Fruit fly (Drosophila melanogaster) whole organism, embryonic: ENCODE data around the gene CG14930.
A peak's percentile ranks its signal among the peaks of the same experiment; 100 is the strongest.

Source experiments
- B-H1 ChIP-seq: fragments of 200-800 bp; sonication (Bioruptor generic); IDR thresholded peaks from 3 replicates; pipeline ENCODE4 v1.3.6; 2022; ENCODE audit warnings: missing biosample characterization, missing genetic modification characterization
- Blimp-1 ChIP-seq: fragments of 200-800 bp; sonication (Bioruptor generic); optimal IDR thresholded peaks from 3 replicates; lab custom pipeline; 2018; ENCODE audit warnings: missing biosample characterization, missing genetic modification characterization, mild to moderate bottlenecking, moderate library complexity, missing genetic modification reagents
- CG10147 ChIP-seq: fragments of 200-800 bp; sonication (Bioruptor generic); optimal IDR thresholded peaks from 2 replicates; lab custom pipeline; 2019; ENCODE audit warnings: missing biosample characterization, mild to moderate bottlenecking, missing genetic modification characterization, moderate library complexity
- CG11456 ChIP-seq: fragments of 200-800 bp; sonication (Bioruptor generic); IDR thresholded peaks from 3 replicates; pipeline ENCODE4 v1.3.6; 2022; ENCODE audit warnings: missing biosample characterization, missing genetic modification characterization
- CG11504 ChIP-seq: fragments of 200-800 bp; sonication (Bioruptor generic); optimal IDR thresholded peaks from 3 replicates; lab custom pipeline; 2019; ENCODE audit warnings: missing biosample characterization, mild to moderate bottlenecking, missing genetic modification characterization, moderate library complexity
- CG11723 ChIP-seq: fragments of 200-800 bp; sonication (Bioruptor generic); optimal IDR thresholded peaks from 2 replicates; lab custom pipeline; 2017; ENCODE audit warnings: missing biosample characterization, mild to moderate bottlenecking, missing genetic modification characterization
- CG12155 ChIP-seq: fragments of 200-800 bp; sonication (Bioruptor generic); optimal IDR thresholded peaks from 3 replicates; lab custom pipeline; 2016; ENCODE audit warnings: missing biosample characterization, missing genetic modification characterization
- CG13775 ChIP-seq: fragments of 200-800 bp; sonication (Bioruptor generic); optimal IDR thresholded peaks from 3 replicates; lab custom pipeline; 2017; ENCODE audit warnings: missing biosample characterization, mild to moderate bottlenecking, missing genetic modification characterization
- CG13894 ChIP-seq: fragments of 200-800 bp; sonication (Bioruptor generic); optimal IDR thresholded peaks from 3 replicates; lab custom pipeline; 2018; ENCODE audit warnings: missing biosample characterization, mild to moderate bottlenecking, missing genetic modification characterization, moderate library complexity
- CG14441 ChIP-seq: fragments of 200-800 bp; sonication (Bioruptor generic); IDR thresholded peaks from 2 replicates; pipeline ENCODE4 v1.3.6; 2022; ENCODE audit warnings: missing biosample characterization, missing genetic modification characterization
- CG18262 ChIP-seq: fragments of 200-800 bp; optimal IDR thresholded peaks from 3 replicates; lab custom pipeline; 2019; ENCODE audit warnings: missing biosample characterization, mild to moderate bottlenecking, missing genetic modification characterization, moderate library complexity
- CG18599 ChIP-seq: fragments of 200-800 bp; sonication (Bioruptor generic); optimal IDR thresholded peaks from 3 replicates; lab custom pipeline; 2017; ENCODE audit warnings: missing biosample characterization, missing genetic modification characterization, mild to moderate bottlenecking, moderate library complexity, missing genetic modification reagents
- CG31365 ChIP-seq: fragments of 200-800 bp; sonication (Bioruptor generic); optimal IDR thresholded peaks from 2 replicates; lab custom pipeline; 2018; ENCODE audit warnings: missing biosample characterization, mild to moderate bottlenecking, missing genetic modification characterization
- CG32767 ChIP-seq: fragments of 200-800 bp; sonication (Bioruptor generic); IDR thresholded peaks from 2 replicates; pipeline ENCODE4 v1.3.6; 2022; ENCODE audit warnings: missing biosample characterization, missing genetic modification characterization
- CG34224 ChIP-seq: fragments of 200-800 bp; sonication (Bioruptor generic); IDR thresholded peaks from 3 replicates; pipeline ENCODE4 v1.3.6; 2022; ENCODE audit warnings: missing biosample characterization, missing genetic modification characterization; ENCODE audit not compliant: partially characterized antibody
- CG3995 ChIP-seq: fragments of 200-800 bp; sonication (Bioruptor generic); optimal IDR thresholded peaks from 3 replicates; lab custom pipeline; 2016; ENCODE audit warnings: missing biosample characterization, missing genetic modification characterization
- CG42726 ChIP-seq: fragments of 200-800 bp; sonication (Bioruptor generic); IDR thresholded peaks from 2 replicates; pipeline ENCODE4 v1.3.6; 2022; ENCODE audit warnings: missing biosample characterization, missing genetic modification characterization; ENCODE audit not compliant: partially characterized antibody
- CG4404 ChIP-seq: fragments of 200-800 bp; sonication (Bioruptor generic); IDR thresholded peaks from 2 replicates; pipeline ENCODE4 v1.3.6; 2022; ENCODE audit warnings: missing biosample characterization, missing genetic modification characterization
- CG5245 ChIP-seq: fragments of 200-800 bp; sonication (Bioruptor generic); optimal IDR thresholded peaks from 3 replicates; lab custom pipeline; 2016; ENCODE audit warnings: missing biosample characterization, missing genetic modification characterization
- CG6175 ChIP-seq: fragments of 200-800 bp; sonication (Bioruptor generic); IDR thresholded peaks from 3 replicates; pipeline ENCODE4 v1.3.6; 2022; ENCODE audit warnings: missing biosample characterization, missing genetic modification characterization
- CG6272 ChIP-seq: fragments of 200-800 bp; sonication (Bioruptor generic); IDR thresholded peaks from 2 replicates; pipeline ENCODE4 v1.3.6; 2022; ENCODE audit warnings: missing biosample characterization, missing genetic modification characterization
- CG8944 ChIP-seq: fragments of 200-800 bp; sonication (Bioruptor generic); optimal IDR thresholded peaks from 3 replicates; lab custom pipeline; 2016; ENCODE audit warnings: missing biosample characterization, missing genetic modification characterization
- CG9932 ChIP-seq: fragments of 200-800 bp; sonication (Bioruptor generic); IDR thresholded peaks from 2 replicates; pipeline ENCODE4 v1.3.6; 2022; ENCODE audit warnings: missing biosample characterization, missing genetic modification characterization
- CTCF ChIP-seq: fragments of 200-800 bp; sonication (Bioruptor generic); optimal IDR thresholded peaks from 2 replicates; lab custom pipeline; 2017; ENCODE audit warnings: missing biosample characterization, mild to moderate bottlenecking, missing genetic modification characterization, moderate library complexity
- Dll ChIP-seq: fragments of 200-800 bp; sonication (Bioruptor generic); IDR thresholded peaks from 4 replicates; pipeline ENCODE4 v1.3.6; 2022; ENCODE audit warnings: missing biosample characterization, missing genetic modification characterization; ENCODE audit not compliant: partially characterized antibody
- Fer1 ChIP-seq: fragments of 200-800 bp; sonication (Bioruptor generic); optimal IDR thresholded peaks from 2 replicates; lab custom pipeline; 2017; ENCODE audit warnings: missing biosample characterization, mild to moderate bottlenecking, missing genetic modification characterization
- Gug ChIP-seq: fragments of 200-800 bp; sonication (Bioruptor generic); IDR thresholded peaks from 4 replicates; pipeline ENCODE4 v1.3.6; 2022; ENCODE audit warnings: missing biosample characterization, missing genetic modification characterization
- Med ChIP-seq: fragments of 200-800 bp; sonication (Bioruptor generic); peaks from one replicate; lab custom pipeline; 2016; ENCODE audit warnings: missing biosample characterization, missing genetic modification characterization, mild to moderate bottlenecking, inconsistent platforms, moderate library complexity
- NK7.1 ChIP-seq: fragments of 200-800 bp; sonication (Bioruptor generic); optimal IDR thresholded peaks from 3 replicates; lab custom pipeline; 2016; ENCODE audit warnings: missing biosample characterization, missing genetic modification characterization
- NfI ChIP-seq: fragments of 200-800 bp; sonication (Bioruptor generic); optimal IDR thresholded peaks from 3 replicates; lab custom pipeline; 2018; ENCODE audit warnings: missing biosample characterization, mild to moderate bottlenecking, missing genetic modification characterization, moderate library complexity
- Poxn ChIP-seq: fragments of 200-800 bp; sonication (Bioruptor generic); IDR thresholded peaks from 2 replicates; pipeline ENCODE4 v1.3.6; 2022; ENCODE audit warnings: missing biosample characterization, missing genetic modification characterization
- Rx ChIP-seq: fragments of 200-800 bp; sonication (Bioruptor generic); IDR thresholded peaks from 2 replicates; pipeline ENCODE4 v1.3.6; 2022; ENCODE audit warnings: missing biosample characterization, missing genetic modification characterization
- Sox100B ChIP-seq: fragments of 200-800 bp; sonication (Bioruptor generic); optimal IDR thresholded peaks from 3 replicates; lab custom pipeline; 2018; ENCODE audit warnings: missing biosample characterization, mild to moderate bottlenecking, missing genetic modification characterization
- ac ChIP-seq: fragments of 200-800 bp; sonication (Bioruptor generic); optimal IDR thresholded peaks from 3 replicates; lab custom pipeline; 2017; ENCODE audit warnings: missing biosample characterization, mild to moderate bottlenecking, missing genetic modification characterization
- br ChIP-seq: fragments of >200 bp; optimal IDR thresholded peaks from 2 replicates; lab custom pipeline; 2017
- crp ChIP-seq, 2 experiments: fragments of 200-800 bp; sonication (Bioruptor generic); optimal IDR thresholded peaks; 2 replicates in 1 of 2; 3 replicates in 1 of 2; lab custom pipeline; 2017; ENCODE audit warnings: missing biosample characterization in 2 of 2, missing genetic modification characterization in 2 of 2, mild to moderate bottlenecking in 1 of 2, moderate library complexity in 1 of 2
- eve ChIP-seq, 2 experiments: fragments of >200 bp; optimal IDR thresholded peaks; 2 replicates each; lab custom pipeline; 2017; ENCODE audit warnings: missing biosample characterization in 2 of 2, missing genetic modification characterization in 2 of 2
- ewg ChIP-seq: fragments of 200-800 bp; sonication (Bioruptor generic); optimal IDR thresholded peaks from 3 replicates; lab custom pipeline; 2017; ENCODE audit warnings: mild to moderate bottlenecking, missing biosample characterization, missing genetic modification reagents, missing genetic modification characterization
- gfzf ChIP-seq: fragments of 200-800 bp; sonication (Bioruptor generic); optimal IDR thresholded peaks from 2 replicates; lab custom pipeline; 2016; ENCODE audit warnings: missing biosample characterization, mild to moderate bottlenecking, missing genetic modification characterization, moderate library complexity
- gro ChIP-seq: fragments of 200-800 bp; sonication (Bioruptor generic); optimal IDR thresholded peaks from 2 replicates; lab custom pipeline; 2016; ENCODE audit warnings: missing biosample characterization, missing genetic modification characterization
- gsb-n ChIP-seq: fragments of 200-800 bp; sonication (Bioruptor generic); optimal IDR thresholded peaks from 3 replicates; lab custom pipeline; 2018; ENCODE audit warnings: missing biosample characterization, mild to moderate bottlenecking, missing genetic modification characterization
- h ChIP-seq: fragments of >200 bp; optimal IDR thresholded peaks from 2 replicates; lab custom pipeline; 2017
- ham ChIP-seq: fragments of 200-800 bp; sonication (Bioruptor generic); IDR thresholded peaks from 2 replicates; pipeline ENCODE4 v1.3.6; 2022; ENCODE audit warnings: missing biosample characterization, missing genetic modification characterization
- ind ChIP-seq: fragments of 200-800 bp; sonication (Bioruptor generic); optimal IDR thresholded peaks from 3 replicates; lab custom pipeline; 2016; ENCODE audit warnings: missing biosample characterization, missing genetic modification characterization
- ken ChIP-seq: fragments of 200-800 bp; sonication (Bioruptor generic); IDR thresholded peaks from 3 replicates; pipeline ENCODE4 v1.3.6; 2022; ENCODE audit warnings: missing biosample characterization, missing genetic modification characterization
- knrl ChIP-seq: fragments of 200-800 bp; sonication (Bioruptor generic); IDR thresholded peaks from 3 replicates; pipeline ENCODE4 v1.3.6; 2022; ENCODE audit warnings: missing biosample characterization, missing genetic modification characterization; ENCODE audit not compliant: partially characterized antibody
- pho ChIP-seq: fragments of 200-800 bp; sonication (Bioruptor generic); optimal IDR thresholded peaks from 2 replicates; lab custom pipeline; 2016; ENCODE audit warnings: missing biosample characterization, missing genetic modification characterization
- pzg ChIP-seq: fragments of 200-800 bp; sonication (Bioruptor generic); optimal IDR thresholded peaks from 3 replicates; lab custom pipeline; 2018; ENCODE audit warnings: missing biosample characterization, mild to moderate bottlenecking, missing genetic modification characterization, moderate library complexity
- sob ChIP-seq: fragments of 200-800 bp; sonication (Bioruptor generic); IDR thresholded peaks from 2 replicates; pipeline ENCODE4 v1.3.6; 2022; ENCODE audit warnings: missing biosample characterization, missing genetic modification characterization
- stc ChIP-seq: fragments of 200-800 bp; sonication (Bioruptor generic); IDR thresholded peaks from 2 replicates; pipeline ENCODE4 v1.3.6; 2022; ENCODE audit warnings: missing biosample characterization, missing genetic modification characterization
- toy ChIP-seq: fragments of 200-800 bp; sonication (Bioruptor generic); IDR thresholded peaks from 2 replicates; pipeline ENCODE4 v1.3.6; 2022; ENCODE audit warnings: missing biosample characterization, missing genetic modification characterization
- ttk ChIP-seq: fragments of 200-800 bp; sonication (Bioruptor generic); IDR thresholded peaks from 2 replicates; pipeline ENCODE4 v2.1.2; 2022; ENCODE audit warnings: missing biosample characterization, missing genetic modification characterization
- unc-4 ChIP-seq: fragments of 200-800 bp; sonication (Bioruptor generic); IDR thresholded peaks from 2 replicates; pipeline ENCODE4 v1.3.6; 2022; ENCODE audit warnings: missing biosample characterization, missing genetic modification characterization; ENCODE audit not compliant: partially characterized antibody

The CG14930 gene

DNA sequence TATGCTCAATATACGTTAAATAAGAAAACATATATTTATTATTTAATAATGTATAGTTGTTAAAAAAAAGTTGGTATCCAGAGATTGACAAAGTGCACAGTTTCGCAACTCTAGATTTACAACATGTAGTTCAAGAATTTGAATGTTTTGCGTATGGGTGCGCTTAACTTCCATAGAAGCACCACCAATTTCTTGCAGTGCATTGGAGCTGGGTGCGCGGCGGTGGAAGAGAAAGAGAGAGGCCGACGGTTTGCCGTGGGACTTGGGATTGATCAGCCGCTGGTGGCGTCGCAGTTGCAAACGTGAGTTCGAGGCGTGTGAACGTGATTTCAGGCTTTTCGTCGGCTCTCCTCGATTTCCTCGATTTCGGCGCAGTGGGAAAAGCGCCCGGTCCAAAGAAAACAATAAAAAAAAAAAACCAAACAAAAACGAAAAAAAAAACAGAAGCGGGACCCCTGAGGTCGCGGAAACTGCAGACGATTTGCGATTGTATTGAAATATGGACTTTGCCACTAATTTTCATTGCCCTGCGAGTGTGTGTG lies 19.6 kb downstream of the CG14930 start, which contains the start of gene spz4:
Gene spz4, plus strand, starts transcription at position 289 of the 542 bp plus-strand sequence.
- TF ChIP-seq toy (no peak), stc (GFP tag; lab: Robert Waterston, UW) (no peak), Blimp-1 (GFP tag; lab: Kevin White, UChicago) (no peak), CG13894 (tag; lab: Kevin White, UChicago) (no peak), sob (GFP tag; lab: Robert Waterston, UW) (no peak), B-H1 (GFP tag; lab: Robert Waterston, UW) (no peak), ttk (GFP tag; lab: Robert Waterston, UW) (no peak), CG6272 (GFP tag; lab: Robert Waterston, UW) (no peak), CG11504 (tag; lab: Kevin White, UChicago) (peak; percentile 42), ac (GFP tag; lab: Kevin White, UChicago) (no peak), CG13775 (GFP tag; lab: Kevin White, UChicago) (no peak), Rx (GFP tag; lab: Robert Waterston, UW) (no peak), Fer1 (GFP tag; lab: Kevin White, UChicago) (no peak), br (lab: Kevin White, UChicago) (no peak), CG6175 (GFP tag; lab: Robert Waterston, UW) (no peak), NfI (GFP tag; lab: Kevin White, UChicago) (no peak), crp (GFP tag; optimal IDR thresholded peaks at IDR 0.05; lab: Kevin White, UChicago) (no peak), CG10147 (GFP tag; lab: Kevin White, UChicago) (no peak), knrl (GFP tag; lab: Robert Waterston, UW) (no peak), ham (GFP tag; lab: Robert Waterston, UW) (no peak), Sox100B (GFP tag; lab: Kevin White, UChicago) (peak; percentile 24), h (lab: Kevin White, UChicago) (no peak), CG18599 (GFP tag; lab: Kevin White, UChicago) (no peak), CG11456 (no peak), ken (GFP tag; lab: Robert Waterston, UW) (peak; percentile 28; the same call in 1 of the 3 replicates), Poxn (GFP tag; lab: Robert Waterston, UW) (no peak), gsb-n (no peak), Med (GFP tag; lab: Kevin White, UChicago) (no peak), ind (GFP tag; lab: Kevin White, UChicago) (no peak), ewg (GFP tag; lab: Kevin White, UChicago) (no peak), CG32767 (GFP tag; lab: Robert Waterston, UW) (no peak), pzg (GFP tag; lab: Kevin White, UChicago) (no peak), eve (GFP tag; optimal IDR thresholded peaks at IDR 0.05; lab: Kevin White, UChicago) (no peak), CTCF (no peak), CG4404 (GFP tag; lab: Robert Waterston, UW) (no peak), CG8944 (no peak), CG14441 (peak; percentile 57), CG5245 (GFP tag; lab: Kevin White, UChicago) (no peak), CG3995 (no peak), CG18262 (tag; lab: Kevin White, UChicago) (peak; percentile 18), Gug (0 out of 4 replicates have a peak, but pooled peaks have one; percentile 2), gro (GFP tag; lab: Kevin White, UChicago) (no peak), NK7.1 (GFP tag; lab: Kevin White, UChicago) (no peak), CG9932 (GFP tag; lab: Robert Waterston, UW) (no peak), CG11723 (GFP tag; lab: Kevin White, UChicago) (no peak), CG34224 (GFP tag; lab: Robert Waterston, UW) (no peak), gfzf (no peak), unc-4 (GFP tag; lab: Robert Waterston, UW) (no peak), Dll (GFP tag; lab: Robert Waterston, UW) (no peak), CG12155 (GFP tag; lab: Kevin White, UChicago) (no peak), CG31365 (no peak), CG42726 (GFP tag; lab: Robert Waterston, UW) (no peak), pho (GFP tag; lab: Kevin White, UChicago) (no peak)
